Worm (Caenorhabditis elegans) whole organism, L2 larva: Measurements from ENCODE around the gene fbxb-108.

Experiments used
- C34F6.9 ChIP-seq: fragments of 150-350 bp; optimal IDR thresholded peaks from 2 replicates; lab custom pipeline; 2014; ENCODE audit warnings: missing biosample characterization, missing genetic modification characterization
- F13H6.1 ChIP-seq: sonication (generic microtip); optimal IDR thresholded peaks from 2 replicates; lab custom pipeline; 2016; ENCODE audit warnings: missing genetic modification characterization, missing compliant biosample characterization
- R02D3.7 ChIP-seq: fragments of 150-350 bp; optimal IDR thresholded peaks from 2 replicates; lab custom pipeline; 2014; ENCODE audit warnings: missing biosample characterization, missing genetic modification characterization
- Y55F3AM.14 ChIP-seq: fragments of 200-800 bp; sonication (Bioruptor generic); optimal IDR thresholded peaks from 2 replicates; lab custom pipeline; 2018; ENCODE audit warnings: mild to moderate bottlenecking, missing genetic modification characterization, missing compliant biosample characterization
- ZK546.5 ChIP-seq: sonication (generic microtip); optimal IDR thresholded peaks from 2 replicates; lab custom pipeline; 2017; ENCODE audit warnings: missing biosample characterization, missing genetic modification characterization
- alr-1 ChIP-seq: fragments of 150-350 bp; optimal IDR thresholded peaks from 2 replicates; lab custom pipeline; 2014; ENCODE audit warnings: missing biosample characterization, missing genetic modification characterization
- aly-2 ChIP-seq: fragments of 150-350 bp; optimal IDR thresholded peaks from 2 replicates; lab custom pipeline; 2014; ENCODE audit warnings: missing biosample characterization, missing genetic modification characterization
- ama-1 ChIP-seq: fragments of 150-350 bp; optimal IDR thresholded peaks from 2 replicates; lab custom pipeline; 2018; ENCODE audit warnings: inconsistent platforms
- blmp-1 ChIP-seq: sonication (generic microtip); optimal IDR thresholded peaks from 2 replicates; lab custom pipeline; 2017; ENCODE audit warnings: missing genetic modification characterization, mild to moderate bottlenecking, missing compliant biosample characterization, antibody characterized with exemption, moderate library complexity; ENCODE audit not compliant: insufficient read depth
- ceh-16 ChIP-seq: fragments of 150-350 bp; optimal IDR thresholded peaks from 2 replicates; lab custom pipeline; 2014; ENCODE audit warnings: missing biosample characterization, missing genetic modification characterization
- ceh-82 ChIP-seq: fragments of 150-350 bp; optimal IDR thresholded peaks from 2 replicates; lab custom pipeline; 2014; ENCODE audit warnings: missing biosample characterization, missing genetic modification characterization
- crh-2 ChIP-seq: sonication (generic microtip); optimal IDR thresholded peaks from 2 replicates; lab custom pipeline; 2017; ENCODE audit warnings: missing biosample characterization, missing genetic modification characterization
- dmd-4 ChIP-seq: sonication (generic microtip); optimal IDR thresholded peaks from 2 replicates; lab custom pipeline; 2017; ENCODE audit warnings: missing biosample characterization, missing genetic modification characterization
- egl-27 ChIP-seq: sonication (generic microtip); optimal IDR thresholded peaks from 3 replicates; lab custom pipeline; 2017; ENCODE audit warnings: missing biosample characterization, missing genetic modification reagents, missing genetic modification characterization
- elt-1 ChIP-seq: fragments of 150-350 bp; optimal IDR thresholded peaks from 2 replicates; lab custom pipeline; 2014; ENCODE audit warnings: missing biosample characterization, missing genetic modification characterization
- elt-3 ChIP-seq: sonication (generic microtip); optimal IDR thresholded peaks from 2 replicates; lab custom pipeline; 2017; ENCODE audit warnings: missing biosample characterization, missing genetic modification characterization
- fos-1 ChIP-seq: fragments of 150-350 bp; optimal IDR thresholded peaks from 2 replicates; lab custom pipeline; 2014; ENCODE audit warnings: missing biosample characterization, missing genetic modification characterization
- gmeb-1 ChIP-seq: fragments of 150-350 bp; optimal IDR thresholded peaks from 2 replicates; lab custom pipeline; 2014; ENCODE audit warnings: missing biosample characterization, missing genetic modification characterization
- lin-11 ChIP-seq: fragments of 150-350 bp; sonication (generic microtip); optimal IDR thresholded peaks from 2 replicates; lab custom pipeline; 2014; ENCODE audit warnings: missing biosample characterization, missing genetic modification characterization, inconsistent platforms, mixed read lengths
- lin-13 ChIP-seq: fragments of 150-350 bp; optimal IDR thresholded peaks from 2 replicates; lab custom pipeline; 2014; ENCODE audit warnings: missing biosample characterization, missing genetic modification reagents, missing genetic modification characterization
- lin-39 ChIP-seq: fragments of 150-350 bp; optimal IDR thresholded peaks from 2 replicates; lab custom pipeline; 2014; ENCODE audit warnings: missing biosample characterization, missing genetic modification reagents, missing genetic modification characterization
- lsy-2 ChIP-seq, 2 experiments: fragments of 150-350 bp in 1 of 2; sonication (generic microtip) in 1 of 2; optimal IDR thresholded peaks; 2 replicates each; lab custom pipeline; 2014 to 2017; ENCODE audit warnings: missing biosample characterization in 2 of 2, missing genetic modification characterization in 2 of 2
- mab-5 ChIP-seq: fragments of 150-350 bp; optimal IDR thresholded peaks from 2 replicates; lab custom pipeline; 2014; ENCODE audit warnings: missing biosample characterization, missing genetic modification characterization
- mbf-1 ChIP-seq: sonication (generic microtip); optimal IDR thresholded peaks from 2 replicates; lab custom pipeline; 2017; ENCODE audit warnings: missing biosample characterization, missing genetic modification characterization
- mdl-1 ChIP-seq, 2 experiments: fragments of 150-350 bp in 1 of 2; sonication (generic microtip) in 1 of 2; optimal IDR thresholded peaks; 2 replicates each; lab custom pipeline; 2017; ENCODE audit warnings: missing biosample characterization in 2 of 2, missing genetic modification characterization in 2 of 2
- nhr-11 ChIP-seq: fragments of 150-350 bp; optimal IDR thresholded peaks from 2 replicates; lab custom pipeline; 2014; ENCODE audit warnings: missing biosample characterization, missing genetic modification characterization
- nhr-12 ChIP-seq: fragments of 150-350 bp; optimal IDR thresholded peaks from 2 replicates; lab custom pipeline; 2014; ENCODE audit warnings: missing biosample characterization, missing genetic modification characterization
- nhr-129 ChIP-seq: fragments of 150-350 bp; optimal IDR thresholded peaks from 2 replicates; lab custom pipeline; 2014; ENCODE audit warnings: missing biosample characterization, missing genetic modification characterization
- nhr-21 ChIP-seq: fragments of 150-350 bp; optimal IDR thresholded peaks from 2 replicates; lab custom pipeline; 2014; ENCODE audit warnings: missing biosample characterization, missing genetic modification characterization
- nhr-23 ChIP-seq: fragments of 150-350 bp; optimal IDR thresholded peaks from 2 replicates; lab custom pipeline; 2014; ENCODE audit warnings: missing biosample characterization, missing genetic modification reagents, missing genetic modification characterization
- nhr-237 ChIP-seq: fragments of 150-350 bp; optimal IDR thresholded peaks from 2 replicates; lab custom pipeline; 2014; ENCODE audit warnings: missing biosample characterization, missing genetic modification characterization
- nhr-25 ChIP-seq: fragments of 150-350 bp; sonication (generic microtip); optimal IDR thresholded peaks from 3 replicates; lab custom pipeline; 2014; ENCODE audit warnings: missing biosample characterization, missing genetic modification characterization
- nhr-6 ChIP-seq: fragments of 150-350 bp; optimal IDR thresholded peaks from 2 replicates; lab custom pipeline; 2014; ENCODE audit warnings: missing biosample characterization, missing genetic modification characterization
- nhr-77 ChIP-seq: fragments of 150-350 bp; optimal IDR thresholded peaks from 2 replicates; lab custom pipeline; 2014; ENCODE audit warnings: missing biosample characterization, missing genetic modification characterization
- peb-1 ChIP-seq: fragments of 150-350 bp; optimal IDR thresholded peaks from 2 replicates; lab custom pipeline; 2014; ENCODE audit warnings: missing biosample characterization, missing genetic modification characterization
- sem-4 ChIP-seq: fragments of 150-350 bp; optimal IDR thresholded peaks from 2 replicates; lab custom pipeline; 2014; ENCODE audit warnings: missing biosample characterization, missing genetic modification reagents, missing genetic modification characterization
- skn-1 ChIP-seq: sonication (generic microtip); optimal IDR thresholded peaks from 2 replicates; lab custom pipeline; 2017; ENCODE audit warnings: missing biosample characterization, missing genetic modification characterization
- sma-3 ChIP-seq: sonication (generic microtip); optimal IDR thresholded peaks from 2 replicates; lab custom pipeline; 2016; ENCODE audit warnings: missing genetic modification reagents, missing genetic modification characterization, missing compliant biosample characterization
- sma-9 ChIP-seq, 2 experiments: fragments of 150-350 bp in 1 of 2; sonication (generic microtip) in 1 of 2; optimal IDR thresholded peaks; 2 replicates each; lab custom pipeline; 2014 to 2016; ENCODE audit warnings: missing genetic modification characterization in 2 of 2, mild to moderate bottlenecking in 1 of 2, missing biosample characterization in 1 of 2, missing compliant biosample characterization in 1 of 2, missing genetic modification reagents in 1 of 2, moderate library complexity in 1 of 2
- snpc-4 ChIP-seq: fragments of 150-350 bp; optimal IDR thresholded peaks from 2 replicates; lab custom pipeline; 2014; ENCODE audit warnings: missing biosample characterization, missing genetic modification characterization
- unc-39 ChIP-seq: fragments of 150-350 bp; optimal IDR thresholded peaks from 2 replicates; lab custom pipeline; 2014; ENCODE audit warnings: missing biosample characterization, missing genetic modification characterization
- unc-55 ChIP-seq: fragments of 150-350 bp; sonication (generic microtip); optimal IDR thresholded peaks from 3 replicates; lab custom pipeline; 2014; ENCODE audit warnings: missing biosample characterization, missing genetic modification reagents, missing genetic modification characterization
- unc-62 ChIP-seq: fragments of 150-350 bp; optimal IDR thresholded peaks from 2 replicates; lab custom pipeline; 2014; ENCODE audit warnings: missing biosample characterization, missing genetic modification reagents, missing genetic modification characterization
- zag-1 ChIP-seq: fragments of 150-350 bp; optimal IDR thresholded peaks from 2 replicates; lab custom pipeline; 2014; ENCODE audit warnings: missing biosample characterization, missing genetic modification characterization
- ztf-1 ChIP-seq: fragments of 200-800 bp; sonication (Bioruptor generic); conservative IDR thresholded peaks from 2 replicates; pipeline ENCODE4 v1.3.6; 2022; ENCODE audit warnings: missing genetic modification characterization, missing compliant biosample characterization
- ztf-11 ChIP-seq: sonication (generic microtip); optimal IDR thresholded peaks from 2 replicates; lab custom pipeline; 2017; ENCODE audit warnings: missing biosample characterization, missing genetic modification characterization
- ztf-4 ChIP-seq: fragments of 150-350 bp; optimal IDR thresholded peaks from 2 replicates; lab custom pipeline; 2014; ENCODE audit warnings: missing biosample characterization, missing genetic modification characterization

fbxb-108 gene

DNA sequence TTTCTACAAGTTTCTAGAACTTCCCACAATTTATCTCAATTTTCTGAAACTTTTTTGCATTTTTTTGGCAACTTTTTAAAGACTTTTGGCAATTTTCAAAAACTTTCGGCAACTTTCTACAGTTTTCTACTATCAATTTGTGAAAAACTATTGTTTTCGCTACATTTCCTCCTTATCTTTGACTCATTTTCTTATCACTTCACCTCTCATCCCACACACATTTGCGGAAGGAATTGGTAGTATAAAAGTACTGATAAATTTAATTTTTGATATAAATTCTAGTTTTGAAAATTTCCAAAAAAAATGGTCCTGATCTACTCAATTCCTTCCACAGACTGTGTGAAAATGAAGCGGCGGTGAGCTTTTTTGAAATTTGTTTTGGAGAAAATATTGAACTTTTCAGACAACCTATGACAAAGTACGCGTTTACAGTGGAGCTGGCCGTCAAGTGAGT, 15.1 kb upstream of the fbxb-108 start, which contains the start of gene F29A7.4:
TSS of gene F29A7.4 (plus strand) at position 404 of the 454 bp plus-strand sequence.
- TF ChIP-seq fos-1 (tag; lab: Kevin White, UChicago) (peak; percentile 72), lin-11 (no peak)

DNA sequence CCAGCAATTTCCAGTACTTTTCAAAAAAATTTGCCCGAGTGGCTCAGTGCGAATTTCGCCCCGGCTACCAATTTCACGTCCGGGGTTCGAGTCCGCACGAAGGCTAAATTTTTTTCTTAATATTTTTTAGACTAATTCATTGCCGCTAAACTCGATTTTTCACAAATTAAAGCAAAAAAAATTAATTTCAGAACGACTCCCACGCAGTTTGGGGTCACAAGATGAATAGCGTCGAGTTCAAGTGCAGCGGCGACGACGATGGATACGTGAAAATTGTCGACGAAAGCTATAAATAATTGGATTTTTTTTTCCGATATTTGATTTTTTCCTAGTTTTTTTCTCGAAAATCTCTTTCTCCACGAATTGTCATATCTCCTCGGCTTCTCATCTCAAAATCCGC, 13.5 kb upstream of the fbxb-108 start:
- TF ChIP-seq unc-39 (tag; lab: Kevin White, UChicago) (no peak), nhr-23 (tag; lab: Kevin White, UChicago) (no peak), skn-1 (tag; lab: Kevin White, UChicago) (no peak), R02D3.7 (tag; lab: Kevin White, UChicago) (no peak), ama-1 (lab: Kevin White, UChicago) (no peak), nhr-21 (no peak), sma-9 (GFP tag; optimal IDR thresholded peaks at IDR 0.05; lab: Kevin White, UChicago) (no peak), sma-9 (tag; optimal IDR thresholded peaks at IDR 0.05; lab: Kevin White, UChicago) (no peak), peb-1 (tag; lab: Kevin White, UChicago) (no peak), crh-2 (no peak), fos-1 (tag; lab: Kevin White, UChicago) (no peak), nhr-77 (no peak), nhr-6 (tag; lab: Kevin White, UChicago) (no peak), ztf-4 (tag; lab: Kevin White, UChicago) (no peak), elt-3 (tag; lab: Kevin White, UChicago) (no peak), gmeb-1 (tag; lab: Kevin White, UChicago) (no peak), F13H6.1 (tag; lab: Kevin White, UChicago) (no peak), nhr-129 (tag; lab: Kevin White, UChicago) (no peak)

- TF ChIP-seq crh-2 (peak; percentile 32), blmp-1 (tag; lab: Kevin White, UChicago) (no peak), skn-1 (tag; lab: Kevin White, UChicago) (no peak), lin-11 (no peak), ZK546.5 (tag; lab: Kevin White, UChicago) (no peak), unc-39 (tag; lab: Kevin White, UChicago) (no peak), Y55F3AM.14 (GFP tag; lab: Kevin White, UChicago) (no peak), lsy-2 (tag; optimal IDR thresholded peaks at IDR 0.05; lab: Kevin White, UChicago) (peak in 1 of 2 experiments; percentile 49), F13H6.1 (tag; lab: Kevin White, UChicago) (peak; percentile 67), mab-5 (peak; percentile 3), dmd-4 (tag; lab: Kevin White, UChicago) (no peak), nhr-6 (tag; lab: Kevin White, UChicago) (no peak), ama-1 (lab: Kevin White, UChicago) (no peak), mbf-1 (tag; lab: Kevin White, UChicago) (no peak), egl-27 (tag; lab: Kevin White, UChicago) (no peak), unc-55 (GFP tag; lab: Kevin White, UChicago) (peak; percentile 57), zag-1 (tag; lab: Kevin White, UChicago) (no peak), unc-62 (GFP tag; lab: Kevin White, UChicago) (no peak), elt-3 (tag; lab: Kevin White, UChicago) (no peak), ceh-82 (tag; lab: Kevin White, UChicago) (no peak), lin-39 (tag; lab: Kevin White, UChicago) (no peak), nhr-77 (no peak), ztf-11 (no peak), C34F6.9 (tag; lab: Kevin White, UChicago) (peak; percentile 79), aly-2 (tag; lab: Kevin White, UChicago) (no peak), lin-13 (GFP tag; lab: Kevin White, UChicago) (no peak), elt-1 (no peak), gmeb-1 (tag; lab: Kevin White, UChicago) (peak; percentile 65), ceh-16 (tag; lab: Kevin White, UChicago) (no peak), nhr-11 (tag; lab: Kevin White, UChicago) (no peak), R02D3.7 (tag; lab: Kevin White, UChicago) (no peak), nhr-23 (tag; lab: Kevin White, UChicago) (no peak), mdl-1 (tag; optimal IDR thresholded peaks at IDR 0.05; lab: Kevin White, UChicago) (no peak), sma-9 (GFP tag; optimal IDR thresholded peaks at IDR 0.05; lab: Kevin White, UChicago) (peak; percentile 66), sma-9 (tag; optimal IDR thresholded peaks at IDR 0.05; lab: Kevin White, UChicago) (no peak), sem-4 (tag; lab: Kevin White, UChicago) (no peak), nhr-25 (tag; lab: Kevin White, UChicago) (no peak), fos-1 (tag; lab: Kevin White, UChicago) (no peak), peb-1 (tag; lab: Kevin White, UChicago) (no peak), nhr-237 (tag; lab: Kevin White, UChicago) (no peak), snpc-4 (no peak), nhr-12 (tag; lab: Kevin White, UChicago) (no peak), nhr-21 (no peak), nhr-129 (tag; lab: Kevin White, UChicago) (peak; percentile 1), sma-3 (GFP tag; lab: Kevin White, UChicago) (peak; percentile 66), ztf-1 (GFP tag; lab: Robert Waterston, UW) (no peak), alr-1 (no peak)
- TF ChIP-seq, all 48 proteins: peak for 10
Measured at ce11 chrII:2752536-2752935, 12.2 kb upstream of the fbxb-108 start, which contains the start of gene F29A7.6. Gene F29A7.6 (minus strand): TSS chrII:2752611.
